Fruit fly (Drosophila melanogaster) whole organism, embryonic: ENCODE data around the gene Snm1.

Experiments
- Aef1 ChIP-seq: fragments of 200-800 bp; sonication (Bioruptor generic); IDR thresholded peaks from 3 replicates; pipeline ENCODE4 v1.3.6; 2022; ENCODE audit warnings: missing biosample characterization, missing genetic modification characterization
- Antp ChIP-seq: fragments of 200-800 bp; sonication (Bioruptor generic); optimal IDR thresholded peaks from 3 replicates; lab custom pipeline; 2016; ENCODE audit warnings: missing biosample characterization, missing genetic modification characterization
- B-H2 ChIP-seq: fragments of 200-800 bp; sonication (Bioruptor generic); optimal IDR thresholded peaks from 2 replicates; lab custom pipeline; 2018; ENCODE audit warnings: missing biosample characterization, mild to moderate bottlenecking, missing genetic modification characterization
- Bdp1 ChIP-seq: fragments of 200-800 bp; sonication (Bioruptor generic); optimal IDR thresholded peaks from 3 replicates; lab custom pipeline; 2016; ENCODE audit warnings: missing biosample characterization, missing genetic modification characterization
- CG11723 ChIP-seq: fragments of 200-800 bp; sonication (Bioruptor generic); optimal IDR thresholded peaks from 2 replicates; lab custom pipeline; 2017; ENCODE audit warnings: missing biosample characterization, mild to moderate bottlenecking, missing genetic modification characterization
- CG12942 ChIP-seq: fragments of 200-800 bp; sonication (Bioruptor generic); optimal IDR thresholded peaks from 3 replicates; lab custom pipeline; 2016; ENCODE audit warnings: missing biosample characterization, missing genetic modification characterization
- CG13424 ChIP-seq: fragments of 200-800 bp; sonication (Bioruptor generic); optimal IDR thresholded peaks from 2 replicates; lab custom pipeline; 2019; ENCODE audit warnings: missing biosample characterization, mild to moderate bottlenecking, missing genetic modification characterization, moderate library complexity
- CG13775 ChIP-seq: fragments of 200-800 bp; sonication (Bioruptor generic); optimal IDR thresholded peaks from 3 replicates; lab custom pipeline; 2017; ENCODE audit warnings: missing biosample characterization, mild to moderate bottlenecking, missing genetic modification characterization
- CG17385 ChIP-seq: fragments of 200-800 bp; sonication (Bioruptor generic); optimal IDR thresholded peaks from 3 replicates; lab custom pipeline; 2018; ENCODE audit warnings: missing biosample characterization, mild to moderate bottlenecking, missing genetic modification characterization
- CG1792 ChIP-seq: fragments of 200-800 bp; sonication (Bioruptor generic); optimal IDR thresholded peaks from 2 replicates; lab custom pipeline; 2016; ENCODE audit warnings: missing biosample characterization, missing genetic modification characterization
- CG2889 ChIP-seq: fragments of 200-800 bp; sonication (Bioruptor generic); IDR thresholded peaks from 3 replicates; pipeline ENCODE4 v1.3.6; 2022; ENCODE audit warnings: missing biosample characterization, missing genetic modification characterization
- CG30020 ChIP-seq: fragments of 200-800 bp; optimal IDR thresholded peaks from 2 replicates; lab custom pipeline; 2019; ENCODE audit warnings: missing biosample characterization, mild to moderate bottlenecking, missing genetic modification characterization, moderate library complexity
- CG5245 ChIP-seq: fragments of 200-800 bp; sonication (Bioruptor generic); optimal IDR thresholded peaks from 3 replicates; lab custom pipeline; 2016; ENCODE audit warnings: missing biosample characterization, missing genetic modification characterization
- CG6254 ChIP-seq: fragments of 200-800 bp; sonication (Bioruptor generic); optimal IDR thresholded peaks from 3 replicates; lab custom pipeline; 2017; ENCODE audit warnings: mild to moderate bottlenecking, missing biosample characterization, missing genetic modification reagents, missing genetic modification characterization
- CG7786 ChIP-seq: fragments of 200-800 bp; sonication (Bioruptor generic); optimal IDR thresholded peaks from 2 replicates; lab custom pipeline; 2016; ENCODE audit warnings: missing biosample characterization, missing genetic modification characterization
- CG8478 ChIP-seq: fragments of >200 bp; optimal IDR thresholded peaks from 2 replicates; lab custom pipeline; 2018
- CG9215 ChIP-seq: fragments of 200-800 bp; sonication (Bioruptor generic); IDR thresholded peaks from 2 replicates; pipeline ENCODE4 v1.3.6; 2022; ENCODE audit warnings: missing biosample characterization, missing genetic modification characterization
- CG9437 ChIP-seq: fragments of 200-800 bp; sonication (Bioruptor generic); optimal IDR thresholded peaks from 2 replicates; lab custom pipeline; 2018; ENCODE audit warnings: missing biosample characterization, mild to moderate bottlenecking, missing genetic modification characterization
- Chrac-16 ChIP-seq: fragments of 200-800 bp; sonication (Bioruptor generic); optimal IDR thresholded peaks from 3 replicates; lab custom pipeline; 2016; ENCODE audit warnings: missing biosample characterization, missing genetic modification characterization
- D19B ChIP-seq: fragments of 200-800 bp; sonication (Bioruptor generic); optimal IDR thresholded peaks from 2 replicates; lab custom pipeline; 2017; ENCODE audit warnings: missing biosample characterization, mild to moderate bottlenecking, missing genetic modification characterization
- Fer1 ChIP-seq: fragments of 200-800 bp; sonication (Bioruptor generic); optimal IDR thresholded peaks from 2 replicates; lab custom pipeline; 2017; ENCODE audit warnings: missing biosample characterization, mild to moderate bottlenecking, missing genetic modification characterization
- GATAe ChIP-seq: fragments of 200-800 bp; sonication (Bioruptor generic); conservative IDR thresholded peaks from 2 replicates; pipeline ENCODE4 v1.3.6; 2022; ENCODE audit warnings: missing biosample characterization, missing genetic modification characterization
- Gug ChIP-seq: fragments of 200-800 bp; sonication (Bioruptor generic); IDR thresholded peaks from 4 replicates; pipeline ENCODE4 v1.3.6; 2022; ENCODE audit warnings: missing biosample characterization, missing genetic modification characterization
- HHEX ChIP-seq: fragments of 200-800 bp; sonication (Bioruptor generic); optimal IDR thresholded peaks from 3 replicates; lab custom pipeline; 2017; ENCODE audit warnings: missing biosample characterization, mild to moderate bottlenecking, missing genetic modification characterization, missing genetic modification reagents
- HLH4C ChIP-seq: fragments of 200-800 bp; sonication (Bioruptor generic); IDR thresholded peaks from 3 replicates; pipeline ENCODE4 v1.3.6; 2022; ENCODE audit warnings: missing biosample characterization, missing genetic modification characterization; ENCODE audit not compliant: partially characterized antibody
- Lhr ChIP-seq: fragments of 200-800 bp; sonication (Bioruptor generic); optimal IDR thresholded peaks from 3 replicates; lab custom pipeline; 2017; ENCODE audit warnings: mild to moderate bottlenecking, missing biosample characterization, missing genetic modification reagents, missing genetic modification characterization
- Nf-YC ChIP-seq: fragments of 200-800 bp; optimal IDR thresholded peaks from 3 replicates; lab custom pipeline; 2019; ENCODE audit warnings: missing biosample characterization, mild to moderate bottlenecking, missing genetic modification characterization, moderate library complexity
- Side ChIP-seq: fragments of 200-800 bp; sonication (Bioruptor generic); optimal IDR thresholded peaks from 2 replicates; lab custom pipeline; 2016; ENCODE audit warnings: missing biosample characterization, missing genetic modification characterization
- TFAM ChIP-seq: fragments of 200-800 bp; sonication (Bioruptor generic); optimal IDR thresholded peaks from 2 replicates; lab custom pipeline; 2017; ENCODE audit warnings: missing biosample characterization, missing genetic modification characterization, inconsistent platforms
- Xrp1 ChIP-seq: fragments of 200-800 bp; sonication (Bioruptor generic); IDR thresholded peaks from 2 replicates; pipeline ENCODE4 v1.3.6; 2022; ENCODE audit warnings: missing biosample characterization, missing genetic modification characterization
- cad ChIP-seq: fragments of >200 bp; optimal IDR thresholded peaks from 2 replicates; lab custom pipeline; 2017; ENCODE audit warnings: missing biosample characterization, missing genetic modification characterization
- danr ChIP-seq: fragments of 200-800 bp; sonication (Bioruptor generic); IDR thresholded peaks from 2 replicates; pipeline ENCODE4 v1.3.6; 2022; ENCODE audit warnings: missing biosample characterization, missing genetic modification characterization
- fd102C ChIP-seq: fragments of 200-800 bp; sonication (Bioruptor generic); optimal IDR thresholded peaks from 2 replicates; lab custom pipeline; 2018; ENCODE audit warnings: missing biosample characterization, mild to moderate bottlenecking, missing genetic modification characterization, moderate library complexity
- fd3F ChIP-seq: fragments of 200-800 bp; sonication (Bioruptor generic); optimal IDR thresholded peaks from 2 replicates; lab custom pipeline; 2018; ENCODE audit warnings: missing biosample characterization, mild to moderate bottlenecking, missing genetic modification characterization, moderate library complexity
- gce ChIP-seq: fragments of 200-800 bp; sonication (Bioruptor generic); IDR thresholded peaks from 3 replicates; pipeline ENCODE4 v1.3.6; 2022; ENCODE audit warnings: missing biosample characterization, missing genetic modification characterization
- ham ChIP-seq: fragments of 200-800 bp; sonication (Bioruptor generic); IDR thresholded peaks from 2 replicates; pipeline ENCODE4 v1.3.6; 2022; ENCODE audit warnings: missing biosample characterization, missing genetic modification characterization
- lab ChIP-seq: fragments of 200-800 bp; sonication (Bioruptor generic); optimal IDR thresholded peaks from 3 replicates; lab custom pipeline; 2017; ENCODE audit warnings: missing biosample characterization, missing genetic modification characterization, mild to moderate bottlenecking, moderate library complexity, missing genetic modification reagents
- mam ChIP-seq: fragments of 200-800 bp; sonication (Bioruptor generic); optimal IDR thresholded peaks from 3 replicates; lab custom pipeline; 2016; ENCODE audit warnings: missing biosample characterization, missing genetic modification characterization
- org-1 ChIP-seq: fragments of 200-800 bp; sonication (Bioruptor generic); optimal IDR thresholded peaks from 2 replicates; lab custom pipeline; 2017; ENCODE audit warnings: missing biosample characterization, missing genetic modification characterization
- pros ChIP-seq: fragments of 200-800 bp; sonication (Bioruptor generic); optimal IDR thresholded peaks from 3 replicates; lab custom pipeline; 2019; ENCODE audit warnings: missing biosample characterization, mild to moderate bottlenecking, missing genetic modification characterization, moderate library complexity
- psq ChIP-seq: fragments of 200-800 bp; sonication (Bioruptor generic); optimal IDR thresholded peaks from 2 replicates; lab custom pipeline; 2017; ENCODE audit warnings: missing biosample characterization, missing genetic modification characterization
- ranshi ChIP-seq: fragments of 200-800 bp; sonication (Bioruptor generic); IDR thresholded peaks from 2 replicates; pipeline ENCODE4 v1.3.6; 2022; ENCODE audit warnings: missing biosample characterization, missing genetic modification characterization
- repo ChIP-seq: fragments of 200-800 bp; sonication (Bioruptor generic); optimal IDR thresholded peaks from 2 replicates; lab custom pipeline; 2016; ENCODE audit warnings: missing biosample characterization, missing genetic modification characterization
- rib ChIP-seq: fragments of 200-800 bp; sonication (Bioruptor generic); IDR thresholded peaks from 2 replicates; pipeline ENCODE4 v1.3.6; 2022; ENCODE audit warnings: missing biosample characterization, missing genetic modification characterization
- row ChIP-seq: fragments of 200-800 bp; sonication (Bioruptor generic); IDR thresholded peaks from 3 replicates; pipeline ENCODE4 v1.3.6; 2022; ENCODE audit warnings: missing biosample characterization, missing genetic modification characterization
- ssp ChIP-seq: fragments of 200-800 bp; sonication (Bioruptor generic); IDR thresholded peaks from 2 replicates; pipeline ENCODE4 v1.3.6; 2022; ENCODE audit warnings: missing biosample characterization, missing genetic modification characterization
- trh ChIP-seq: fragments of 200-800 bp; sonication (Bioruptor generic); optimal IDR thresholded peaks from 2 replicates; lab custom pipeline; 2016; ENCODE audit warnings: missing biosample characterization, missing genetic modification characterization
- twi ChIP-seq: fragments of 200-800 bp; optimal IDR thresholded peaks from 2 replicates; lab custom pipeline; 2019; ENCODE audit warnings: missing biosample characterization, mild to moderate bottlenecking, missing genetic modification characterization, moderate library complexity
- vvl ChIP-seq: fragments of 200-800 bp; sonication (Bioruptor generic); IDR thresholded peaks from 2 replicates; pipeline ENCODE4 v1.3.6; 2022; ENCODE audit warnings: missing biosample characterization, missing genetic modification characterization
- yki ChIP-seq: fragments of >200 bp; optimal IDR thresholded peaks from 3 replicates; lab custom pipeline; 2018
- zen2 ChIP-seq: fragments of 200-800 bp; sonication (Bioruptor generic); IDR thresholded peaks from 3 replicates; pipeline ENCODE4 v1.3.6; 2022; ENCODE audit warnings: missing biosample characterization, missing genetic modification characterization; ENCODE audit not compliant: partially characterized antibody
- zfh1 ChIP-seq: fragments of 200-800 bp; sonication (Bioruptor generic); IDR thresholded peaks from 3 replicates; pipeline ENCODE4 v1.3.6; 2022; ENCODE audit warnings: missing biosample characterization, missing genetic modification characterization

The Snm1 gene

DNA sequence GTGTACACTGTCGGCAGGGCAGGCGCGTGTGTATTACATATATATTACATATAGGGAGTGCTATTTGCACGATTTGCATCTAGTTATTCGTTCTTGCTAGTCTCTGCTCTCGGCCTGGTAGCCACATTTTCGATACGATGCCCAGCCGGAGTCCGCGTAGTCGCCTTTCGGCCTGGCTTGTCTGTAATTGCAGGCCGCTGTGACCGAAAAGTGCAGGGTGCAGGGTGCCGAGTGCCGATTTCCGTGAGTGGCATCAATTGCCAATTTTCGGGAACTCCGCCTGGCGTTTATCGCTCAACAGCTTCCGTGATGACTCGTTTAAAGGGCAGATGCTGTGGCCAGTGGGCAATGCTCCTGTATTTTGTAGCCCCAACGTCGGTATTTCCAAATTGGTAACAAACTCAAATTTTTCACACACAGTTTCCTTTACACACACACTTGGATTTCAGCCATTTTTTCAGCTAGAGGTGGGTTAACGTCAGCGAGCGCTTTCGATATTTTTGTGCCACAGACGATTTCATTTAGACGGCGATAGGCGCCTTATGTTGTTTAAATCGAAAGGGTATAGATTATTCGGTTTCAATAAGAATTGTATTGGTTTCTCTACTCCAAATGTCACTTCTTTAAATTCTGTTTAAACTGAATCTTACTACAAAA lies 33.1 kb downstream of the Snm1 start, which contains the start of gene CG2926 (continued):
- no peak for TF ChIP-seq CG1792 (GFP tag; lab: Kevin White, UChicago)
- peak; percentile 81 for TF ChIP-seq CG30020 (tag; lab: Kevin White, UChicago)
- peak; percentile 16 for TF ChIP-seq Antp (GFP tag; lab: Kevin White, UChicago)
- TF ChIP-seq CG11723 (GFP tag; lab: Kevin White, UChicago), result no peak
- TF ChIP-seq HLH4C, result peak; percentile 84
- TF ChIP-seq CG9437 (GFP tag; lab: Kevin White, UChicago), result peak; percentile 40
- no peak for TF ChIP-seq trh (GFP tag; lab: Kevin White, UChicago)
- peak; percentile 54 for TF ChIP-seq CG6254
- TF ChIP-seq zfh1 (GFP tag; lab: Robert Waterston, UW), result no peak
- TF ChIP-seq ham, result no peak
- peak; percentile 56 for TF ChIP-seq ssp (GFP tag; lab: Robert Waterston, UW)
- TF ChIP-seq TFAM (GFP tag; lab: Kevin White, UChicago), result no peak
- TF ChIP-seq pros (GFP tag; lab: Kevin White, UChicago), result no peak
- TF ChIP-seq CG8478 (lab: Kevin White, UChicago), result no peak
- TF ChIP-seq CG2889, result no peak
- TF ChIP-seq mam (GFP tag; lab: Kevin White, UChicago), result peak; percentile 70
- no peak for TF ChIP-seq D19B
- 0 out of 3 replicates have a peak, but pooled peaks have one; percentile 13 for TF ChIP-seq Aef1 (GFP tag; lab: Robert Waterston, UW)
- no peak for TF ChIP-seq CG13424 (tag; lab: Kevin White, UChicago)
- TF ChIP-seq CG17385, result no peak
- peak; percentile 94 for TF ChIP-seq CG5245
- no peak for TF ChIP-seq Nf-YC (tag; lab: Kevin White, UChicago)
- TF ChIP-seq rib, result peak; percentile 57
- no peak for TF ChIP-seq CG12942 (GFP tag; lab: Kevin White, UChicago)
- peak; percentile 51 for TF ChIP-seq vvl (GFP tag; lab: Robert Waterston, UW)
- no peak for TF ChIP-seq HHEX (GFP tag; lab: Kevin White, UChicago)
- TF ChIP-seq zen2, result peak; percentile 79
- TF ChIP-seq Gug (GFP tag; lab: Robert Waterston, UW), result peak; percentile 75; the same call in 2 of the 4 replicates
- no peak for TF ChIP-seq danr
- TF ChIP-seq Side (GFP tag; lab: Kevin White, UChicago), result peak; percentile 21
- TF ChIP-seq repo (GFP tag; lab: Kevin White, UChicago), result peak; percentile 16
- no peak for TF ChIP-seq Chrac-16 (GFP tag; lab: Kevin White, UChicago)
- TF ChIP-seq ranshi (GFP tag; lab: Robert Waterston, UW), result no peak
- no peak for TF ChIP-seq CG9215 (GFP tag; lab: Robert Waterston, UW)
- no peak for TF ChIP-seq twi (tag; lab: Kevin White, UChicago)
- TF ChIP-seq B-H2 (GFP tag; lab: Kevin White, UChicago), result no peak
- TF ChIP-seq Bdp1 (GFP tag; lab: Kevin White, UChicago), result no peak
- 0 out of 2 replicates have a peak, but pooled peaks have one; percentile 15 for TF ChIP-seq Xrp1 (GFP tag; lab: Robert Waterston, UW)
- no peak for TF ChIP-seq org-1
- no peak for TF ChIP-seq psq (GFP tag; lab: Kevin White, UChicago)
- TF ChIP-seq lab (GFP tag; lab: Kevin White, UChicago), result no peak
- TF ChIP-seq yki, result no peak
- TF ChIP-seq GATAe (GFP tag; lab: Robert Waterston, UW), result no peak
- no peak for TF ChIP-seq Lhr
- no peak for TF ChIP-seq cad (GFP tag; lab: Kevin White, UChicago)
- peak; percentile 39 for TF ChIP-seq CG7786 (GFP tag; lab: Kevin White, UChicago)
- no peak for TF ChIP-seq Fer1 (GFP tag; lab: Kevin White, UChicago)
- TF ChIP-seq CG13775 (GFP tag; lab: Kevin White, UChicago), result no peak
- peak; percentile 90 for TF ChIP-seq row (GFP tag; lab: Robert Waterston, UW)
- no peak for TF ChIP-seq fd102C (GFP tag; lab: Kevin White, UChicago)
- TF ChIP-seq gce (GFP tag; lab: Robert Waterston, UW), result no peak
- no peak for TF ChIP-seq fd3F (GFP tag; lab: Kevin White, UChicago)
